Fruit fly (Drosophila melanogaster) whole organism, adult: Measurements from ENCODE around the gene TSG101.

Source experiments
- CG1620 ChIP-seq: fragments of 200-800 bp; sonication (Bioruptor generic); optimal IDR thresholded peaks from 2 replicates; lab custom pipeline; 2016; ENCODE audit warnings: missing biosample characterization, missing genetic modification characterization
- CG33017 ChIP-seq: fragments of 200-800 bp; sonication (Bioruptor generic); optimal IDR thresholded peaks from 2 replicates; lab custom pipeline; 2018; ENCODE audit warnings: missing biosample characterization, mild to moderate bottlenecking, missing genetic modification characterization, moderate library complexity
- CG5204 ChIP-seq: fragments of 200-800 bp; sonication (Bioruptor generic); optimal IDR thresholded peaks from 2 replicates; lab custom pipeline; 2016; ENCODE audit warnings: missing biosample characterization, missing genetic modification characterization
- Clk ChIP-seq: fragments of 200-800 bp; sonication (Bioruptor generic); optimal IDR thresholded peaks from 2 replicates; lab custom pipeline; 2017; ENCODE audit warnings: missing biosample characterization, missing genetic modification characterization
- Hr96 ChIP-seq: fragments of 200-800 bp; sonication (Bioruptor generic); optimal IDR thresholded peaks from 2 replicates; lab custom pipeline; 2016; ENCODE audit warnings: missing biosample characterization, missing genetic modification characterization
- bab1 ChIP-seq: fragments of 200-800 bp; sonication (Bioruptor generic); optimal IDR thresholded peaks from 3 replicates; lab custom pipeline; 2019; ENCODE audit warnings: missing biosample characterization, mild to moderate bottlenecking, missing genetic modification characterization, moderate library complexity
- cic ChIP-seq: fragments of 200-800 bp; sonication (Bioruptor generic); optimal IDR thresholded peaks from 2 replicates; lab custom pipeline; 2017; ENCODE audit warnings: missing biosample characterization, mild to moderate bottlenecking, missing genetic modification characterization, moderate library complexity
- cnc ChIP-seq, 2 experiments: fragments of >200 bp; optimal IDR thresholded peaks; 2 replicates each; lab custom pipeline; 2017
- kay ChIP-seq: fragments of 200-800 bp; sonication (Bioruptor generic); peaks from one replicate; lab custom pipeline; 2016; ENCODE audit warnings: missing biosample characterization, missing genetic modification characterization, borderline replicate concordance
- tj ChIP-seq: fragments of 200-800 bp; sonication (Bioruptor generic); optimal IDR thresholded peaks from 3 replicates; lab custom pipeline; 2017; ENCODE audit warnings: missing biosample characterization, mild to moderate bottlenecking, missing genetic modification characterization, moderate library complexity

dm6 chr3L:16807558-16807957 lies 34.5 kb upstream of the TSG101 start, which contains the start of gene CG9674:
- TF ChIP-seq CG5204 (GFP tag; lab: Kevin White, UChicago), result no peak
- TF ChIP-seq CG33017, result no peak
- no peak for TF ChIP-seq Hr96
- no peak for TF ChIP-seq CG1620
- TF ChIP-seq bab1, result no peak
- no peak for TF ChIP-seq kay
- no peak for TF ChIP-seq tj (GFP tag; lab: Kevin White, UChicago)
- TF ChIP-seq cnc (optimal IDR thresholded peaks at IDR 0.05; lab: Kevin White, UChicago), result no peak
- TF ChIP-seq Clk (GFP tag; lab: Kevin White, UChicago), result no peak
- no peak for TF ChIP-seq cic
